Worm (Caenorhabditis elegans) whole organism, late embryonic: ENCODE data around the gene ndub-6.

Experiments
- K09A11.1 ChIP-seq: sonication (generic microtip); optimal IDR thresholded peaks from 2 replicates; lab custom pipeline; 2017; ENCODE audit warnings: antibody characterized with exemption, mild to moderate bottlenecking, missing genetic modification characterization, missing compliant biosample characterization; ENCODE audit not compliant: insufficient read depth
- ceh-24 ChIP-seq: sonication (generic microtip); optimal IDR thresholded peaks from 2 replicates; lab custom pipeline; 2016; ENCODE audit warnings: mild to moderate bottlenecking, missing genetic modification characterization, missing compliant biosample characterization
- ceh-31 ChIP-seq: sonication (generic microtip); optimal IDR thresholded peaks from 2 replicates; lab custom pipeline; 2016; ENCODE audit warnings: missing genetic modification characterization, missing compliant biosample characterization
- dmd-4 ChIP-seq: sonication (generic microtip); optimal IDR thresholded peaks from 2 replicates; lab custom pipeline; 2016; ENCODE audit warnings: borderline replicate concordance, missing genetic modification characterization, missing compliant biosample characterization
- elt-2 ChIP-seq: sonication (generic microtip); optimal IDR thresholded peaks from 2 replicates; lab custom pipeline; 2016; ENCODE audit warnings: missing genetic modification reagents, missing genetic modification characterization, missing compliant biosample characterization
- ets-4 ChIP-seq: sonication (generic microtip); optimal IDR thresholded peaks from 2 replicates; lab custom pipeline; 2016; ENCODE audit warnings: missing genetic modification characterization, missing compliant biosample characterization
- eyg-1 ChIP-seq: sonication (generic microtip); optimal IDR thresholded peaks from 2 replicates; lab custom pipeline; 2016; ENCODE audit warnings: missing genotype, missing genetic modification characterization, missing compliant biosample characterization
- nfya-1 ChIP-seq: sonication (generic microtip); optimal IDR thresholded peaks from 2 replicates; lab custom pipeline; 2017; ENCODE audit warnings: missing genetic modification characterization, mild to moderate bottlenecking, missing compliant biosample characterization, antibody characterized with exemption, moderate library complexity
- tbx-2 ChIP-seq: sonication (generic microtip); optimal IDR thresholded peaks from 2 replicates; lab custom pipeline; 2016; ENCODE audit warnings: missing genetic modification characterization, missing compliant biosample characterization
- unc-42 ChIP-seq: sonication (generic microtip); optimal IDR thresholded peaks from 2 replicates; lab custom pipeline; 2016; ENCODE audit warnings: missing genotype, missing genetic modification characterization, missing compliant biosample characterization

ce11 chrIV:11622336-11622735 lies 29.9 kb upstream of the ndub-6 start:
- TF ChIP-seq ceh-31 (tag; lab: Kevin White, UChicago) (no peak), unc-42 (tag; lab: Kevin White, UChicago) (no peak), ceh-24 (tag; lab: Kevin White, UChicago) (no peak), ets-4 (no peak), dmd-4 (tag; lab: Kevin White, UChicago) (no peak), nfya-1 (tag; lab: Kevin White, UChicago) (no peak), elt-2 (tag; lab: Kevin White, UChicago) (no peak), tbx-2 (no peak), K09A11.1 (tag; lab: Kevin White, UChicago) (no peak), eyg-1 (tag; lab: Kevin White, UChicago) (no peak)
